Fruit fly (Drosophila melanogaster): ENCODE results near the gene CG16790.

CG16790 gene

dm6 chr3R:9565895-9566294 lies 4.1 kb downstream of the CG16790 start, which contains the start of gene CG16789:
Gene CG16789 (plus strand): TSS chr3R:9566195.
- TF ChIP-seq CG4496 (GFP tag; IDR thresholded peaks at IDR 0.05) (no peak), D1 (tag; optimal IDR thresholded peaks at IDR 0.05) (no peak), rn (GFP tag; IDR thresholded peaks at IDR 0.05) (no peak), CG8301 (tag; optimal IDR thresholded peaks at IDR 0.05) (no peak)

dm6 chr3R:9563240-9563992 lies 6.6 kb downstream of the CG16790 start, which contains the start of the genes CG9393 and Vps45:
Gene CG9393 (minus strand): TSS chr3R:9563673.
Gene Vps45 (plus strand): TSS chr3R:9563924.
- TF ChIP-seq CG17806 (tag; optimal IDR thresholded peaks at IDR 0.05) (peak; percentile 31), CG15710 (tag; optimal IDR thresholded peaks at IDR 0.05) (peak; percentile 38), EcR (GFP tag; optimal IDR thresholded peaks at IDR 0.05) (no peak), CG32121 (GFP tag; IDR thresholded peaks at IDR 0.05) (peak; percentile 32; the same call in 1 of the 2 replicates), rn (GFP tag; IDR thresholded peaks at IDR 0.05) (no peak), CG9948 (tag; optimal IDR thresholded peaks at IDR 0.05) (peak; percentile 26), CG4496 (GFP tag; IDR thresholded peaks at IDR 0.05) (0 out of 3 replicates have a peak, but pooled peaks have one; percentile 42)

dm6 chr3R:9561121-9561520 lies 8.9 kb downstream of the CG16790 start:
- TF ChIP-seq CG4496 (GFP tag; IDR thresholded peaks at IDR 0.05) (no peak), EcR (GFP tag; optimal IDR thresholded peaks at IDR 0.05) (no peak), CG34367 (tag; optimal IDR thresholded peaks at IDR 0.05) (no peak), gl (tag; optimal IDR thresholded peaks at IDR 0.05) (no peak), CG15710 (tag; optimal IDR thresholded peaks at IDR 0.05) (no peak), Snoo (tag; optimal IDR thresholded peaks at IDR 0.05) (no peak), CG14655 (GFP tag; optimal IDR thresholded peaks at IDR 0.05) (no peak), CG13204 (GFP tag; optimal IDR thresholded peaks at IDR 0.05) (no peak), Ets98B (GFP tag; IDR thresholded peaks at IDR 0.05) (no peak), Pif1A (GFP tag; optimal IDR thresholded peaks at IDR 0.05) (no peak), CG9948 (tag; optimal IDR thresholded peaks at IDR 0.05) (no peak), CG32121 (GFP tag; IDR thresholded peaks at IDR 0.05) (no peak), D1 (tag; optimal IDR thresholded peaks at IDR 0.05) (no peak)

dm6 chr3R:9559413-9560014 lies 10.5 kb downstream of the CG16790 start, which contains the start of the genes AP-1mu and MBD-like:
Gene AP-1mu (minus strand): TSS chr3R:9559525.
Gene MBD-like (plus strand): TSS chr3R:9559760.
- TF ChIP-seq rn (GFP tag; IDR thresholded peaks at IDR 0.05) (peak; percentile 20; the same call in 1 of the 2 replicates), Snoo (tag; optimal IDR thresholded peaks at IDR 0.05) (peak; percentile 31), Ets98B (GFP tag; IDR thresholded peaks at IDR 0.05) (no peak), CG15710 (tag; optimal IDR thresholded peaks at IDR 0.05) (peak; percentile 65), D1 (tag; optimal IDR thresholded peaks at IDR 0.05) (no peak), CG32121 (GFP tag; IDR thresholded peaks at IDR 0.05) (peak; percentile 48; the same call in 1 of the 2 replicates), CG17806 (tag; optimal IDR thresholded peaks at IDR 0.05) (peak; percentile 15), EcR (GFP tag; optimal IDR thresholded peaks at IDR 0.05) (no peak), fd96Ca (GFP tag; IDR thresholded peaks at IDR 0.05) (peak; percentile 42; the same call in 1 of the 3 replicates), CG9948 (tag; optimal IDR thresholded peaks at IDR 0.05) (peak; percentile 20), CG8301 (tag; optimal IDR thresholded peaks at IDR 0.05) (no peak), CG4496 (GFP tag; IDR thresholded peaks at IDR 0.05) (peak; percentile 55; the same call in 2 of the 3 replicates), CG8159 (tag; optimal IDR thresholded peaks at IDR 0.05) (peak; percentile 53)

- peak; percentile 23 for TF ChIP-seq Snoo (tag; optimal IDR thresholded peaks at IDR 0.05)
- TF ChIP-seq CG32121 (GFP tag; IDR thresholded peaks at IDR 0.05): 0 out of 2 replicates have a peak, but pooled peaks have one; percentile 10
- no peak for TF ChIP-seq CG13204 (GFP tag; optimal IDR thresholded peaks at IDR 0.05)
- TF ChIP-seq CG8159 (tag; optimal IDR thresholded peaks at IDR 0.05): peak; percentile 16
- no peak; the same call in 1 of the 2 replicates for TF ChIP-seq Ets98B (GFP tag; IDR thresholded peaks at IDR 0.05)
- peak; percentile 39; the same call in 1 of the 3 replicates for TF ChIP-seq CG4496 (GFP tag; IDR thresholded peaks at IDR 0.05)
- TF ChIP-seq CG17806 (tag; optimal IDR thresholded peaks at IDR 0.05): no peak
These were observed 14.6 kb downstream of the CG16790 start, which contains the start of the genes CG9386 and BckdhA for dm6 chr3R:9555334-9555974. Gene CG9386 (minus strand): TSS chr3R:9555408. Gene BckdhA (plus strand): TSS chr3R:9555785.

- TF ChIP-seq CG12605 (GFP tag; IDR thresholded peaks at IDR 0.05): no peak
- no peak for TF ChIP-seq Pif1B (GFP tag; optimal IDR thresholded peaks at IDR 0.05)
- no peak for TF ChIP-seq CG17806 (tag; optimal IDR thresholded peaks at IDR 0.05)
- no peak for TF ChIP-seq CG34367 (tag; optimal IDR thresholded peaks at IDR 0.05)
- TF ChIP-seq CG8301 (tag; optimal IDR thresholded peaks at IDR 0.05): no peak
- TF ChIP-seq CG32121 (GFP tag; IDR thresholded peaks at IDR 0.05): no peak
- TF ChIP-seq CG8159 (tag; optimal IDR thresholded peaks at IDR 0.05): no peak
- TF ChIP-seq CG9948 (tag; optimal IDR thresholded peaks at IDR 0.05): no peak
- TF ChIP-seq EcR (GFP tag; optimal IDR thresholded peaks at IDR 0.05): no peak
These were observed 18.2 kb downstream of the CG16790 start, which contains the start of the genes mura and RnpS1 for dm6 chr3R:9551659-9552435. Gene mura (minus strand): TSS chr3R:9551806. Gene RnpS1 (plus strand): TSS chr3R:9552034.

Data from whole organism, pupa.